Fruit fly (Drosophila melanogaster) whole organism, prepupa: Measurements from ENCODE around the gene CG12362.

ENCODE experiments used
- Blimp-1 ChIP-seq: fragments of 200-800 bp; sonication (Bioruptor generic); optimal IDR thresholded peaks from 3 replicates; lab custom pipeline; 2017; ENCODE audit warnings: missing biosample characterization, missing genetic modification characterization, mild to moderate bottlenecking, moderate library complexity, missing genetic modification reagents
- CG10631 ChIP-seq: fragments of 200-800 bp; sonication (Bioruptor generic); optimal IDR thresholded peaks from 2 replicates; lab custom pipeline; 2016; ENCODE audit warnings: missing biosample characterization, missing genetic modification characterization
- CG10669 ChIP-seq: fragments of 200-800 bp; sonication (Bioruptor generic); optimal IDR thresholded peaks from 3 replicates; lab custom pipeline; 2018; ENCODE audit warnings: missing biosample characterization, mild to moderate bottlenecking, missing genetic modification characterization, moderate library complexity
- CG15336 ChIP-seq: fragments of 200-800 bp; sonication (Bioruptor generic); IDR thresholded peaks from 2 replicates; pipeline ENCODE4 v1.3.6; 2022; ENCODE audit warnings: missing biosample characterization, missing genetic modification characterization
- CG1621 ChIP-seq: fragments of 200-800 bp; sonication (Bioruptor generic); optimal IDR thresholded peaks from 3 replicates; lab custom pipeline; 2018; ENCODE audit warnings: missing biosample characterization, mild to moderate bottlenecking, missing genetic modification characterization
- CG16779 ChIP-seq: fragments of 200-800 bp; sonication (Bioruptor generic); optimal IDR thresholded peaks from 3 replicates; lab custom pipeline; 2017; ENCODE audit warnings: missing biosample characterization, mild to moderate bottlenecking, missing genetic modification characterization
- CG3032 ChIP-seq: fragments of 200-800 bp; optimal IDR thresholded peaks from 2 replicates; lab custom pipeline; 2019; ENCODE audit warnings: missing biosample characterization, mild to moderate bottlenecking, missing genetic modification characterization, moderate library complexity
- CG31627 ChIP-seq: fragments of 200-800 bp; sonication (Bioruptor generic); optimal IDR thresholded peaks from 3 replicates; lab custom pipeline; 2016; ENCODE audit warnings: missing biosample characterization, missing genetic modification characterization
- CG32006 ChIP-seq: fragments of 200-800 bp; sonication (Bioruptor generic); optimal IDR thresholded peaks from 3 replicates; lab custom pipeline; 2017; ENCODE audit warnings: missing biosample characterization, mild to moderate bottlenecking, missing genetic modification characterization
- CG3919 ChIP-seq: fragments of 200-800 bp; sonication (Bioruptor generic); optimal IDR thresholded peaks from 3 replicates; lab custom pipeline; 2016; ENCODE audit warnings: missing biosample characterization, missing genetic modification characterization
- CG6163 ChIP-seq: fragments of 200-800 bp; sonication (Bioruptor generic); IDR thresholded peaks from 3 replicates; pipeline ENCODE4 v1.3.6; 2022; ENCODE audit warnings: missing biosample characterization, missing genetic modification characterization
- CG6276 ChIP-seq: fragments of 200-800 bp; sonication (Bioruptor generic); optimal IDR thresholded peaks from 2 replicates; lab custom pipeline; 2017; ENCODE audit warnings: missing biosample characterization, mild to moderate bottlenecking, missing genetic modification characterization
- CG6792 ChIP-seq: fragments of 200-800 bp; sonication (Bioruptor generic); optimal IDR thresholded peaks from 3 replicates; lab custom pipeline; 2016; ENCODE audit warnings: missing biosample characterization, missing genetic modification characterization
- CG6808 ChIP-seq: fragments of 200-800 bp; sonication (Bioruptor generic); optimal IDR thresholded peaks from 3 replicates; lab custom pipeline; 2017; ENCODE audit warnings: missing biosample characterization, missing genetic modification characterization, mild to moderate bottlenecking, moderate library complexity, missing genetic modification reagents
- CG7368 ChIP-seq: fragments of 200-800 bp; sonication (Bioruptor generic); optimal IDR thresholded peaks from 3 replicates; lab custom pipeline; 2016; ENCODE audit warnings: missing biosample characterization, missing genetic modification characterization
- CG8119 ChIP-seq: fragments of 200-800 bp; sonication (Bioruptor generic); IDR thresholded peaks from 3 replicates; pipeline ENCODE4 v1.3.6; 2022; ENCODE audit warnings: missing biosample characterization, missing genetic modification characterization
- CG8319 ChIP-seq: fragments of 200-800 bp; sonication (Bioruptor generic); optimal IDR thresholded peaks from 3 replicates; lab custom pipeline; 2016; ENCODE audit warnings: missing biosample characterization, missing genetic modification characterization
- CG8632 ChIP-seq: fragments of 200-800 bp; sonication (Bioruptor generic); optimal IDR thresholded peaks from 3 replicates; lab custom pipeline; 2016; ENCODE audit warnings: missing biosample characterization, missing genetic modification characterization
- CG9139 ChIP-seq: fragments of 200-800 bp; sonication (Bioruptor generic); optimal IDR thresholded peaks from 3 replicates; lab custom pipeline; 2017; ENCODE audit warnings: missing biosample characterization, mild to moderate bottlenecking, missing genetic modification characterization
- Eip75B ChIP-seq: fragments of 200-800 bp; sonication (Bioruptor generic); optimal IDR thresholded peaks from 3 replicates; lab custom pipeline; 2016; ENCODE audit warnings: missing biosample characterization, missing genetic modification characterization
- Eip78C ChIP-seq: fragments of 200-800 bp; sonication (Bioruptor generic); peaks from one replicate; lab custom pipeline; 2016; ENCODE audit warnings: missing biosample characterization, missing genetic modification characterization
- Ets96B ChIP-seq: fragments of 200-800 bp; optimal IDR thresholded peaks from 2 replicates; lab custom pipeline; 2019; ENCODE audit warnings: missing biosample characterization, mild to moderate bottlenecking, missing genetic modification characterization, moderate library complexity
- Gug ChIP-seq: fragments of 200-800 bp; sonication (Bioruptor generic); IDR thresholded peaks from 2 replicates; pipeline ENCODE4 v1.3.6; 2022; ENCODE audit warnings: missing biosample characterization, missing genetic modification characterization
- Hr38 ChIP-seq: sonication (Bioruptor generic); optimal IDR thresholded peaks from 2 replicates; lab custom pipeline; 2016; ENCODE audit warnings: missing biosample characterization, missing genetic modification characterization
- Hr39 ChIP-seq: fragments of 200-800 bp; sonication (Bioruptor generic); optimal IDR thresholded peaks from 2 replicates; lab custom pipeline; 2016; ENCODE audit warnings: missing biosample characterization, missing genetic modification characterization
- Hr4 ChIP-seq: fragments of 200-800 bp; sonication (Bioruptor generic); optimal IDR thresholded peaks from 3 replicates; lab custom pipeline; 2016; ENCODE audit warnings: missing biosample characterization, missing genetic modification characterization
- Lpt ChIP-seq: fragments of 200-800 bp; sonication (Bioruptor generic); optimal IDR thresholded peaks from 3 replicates; lab custom pipeline; 2016; ENCODE audit warnings: missing biosample characterization, missing genetic modification characterization
- OdsH ChIP-seq: fragments of 200-800 bp; sonication (Bioruptor generic); optimal IDR thresholded peaks from 3 replicates; lab custom pipeline; 2016; ENCODE audit warnings: missing biosample characterization, missing genetic modification characterization
- Smox ChIP-seq: fragments of 200-800 bp; sonication (Bioruptor generic); optimal IDR thresholded peaks from 3 replicates; lab custom pipeline; 2016; ENCODE audit warnings: missing biosample characterization, missing genetic modification characterization
- Sox102F ChIP-seq: fragments of 200-800 bp; sonication (Bioruptor generic); optimal IDR thresholded peaks from 2 replicates; lab custom pipeline; 2016; ENCODE audit warnings: missing biosample characterization, mild to moderate bottlenecking, missing genetic modification characterization
- Sox14 ChIP-seq: fragments of 200-800 bp; sonication (Bioruptor generic); optimal IDR thresholded peaks from 3 replicates; lab custom pipeline; 2016; ENCODE audit warnings: missing biosample characterization, missing genetic modification characterization
- Sox15 ChIP-seq: fragments of 200-800 bp; sonication (Bioruptor generic); optimal IDR thresholded peaks from 3 replicates; lab custom pipeline; 2016; ENCODE audit warnings: missing biosample characterization, missing genetic modification characterization
- achi ChIP-seq: fragments of 200-800 bp; sonication (Bioruptor generic); optimal IDR thresholded peaks from 3 replicates; lab custom pipeline; 2016; ENCODE audit warnings: missing biosample characterization, missing genetic modification characterization
- acj6 ChIP-seq: fragments of 200-800 bp; sonication (Bioruptor generic); optimal IDR thresholded peaks from 3 replicates; lab custom pipeline; 2016; ENCODE audit warnings: missing biosample characterization, missing genetic modification characterization
- cyc ChIP-seq: fragments of 200-800 bp; sonication (Bioruptor generic); optimal IDR thresholded peaks from 3 replicates; lab custom pipeline; 2016; ENCODE audit warnings: missing biosample characterization, missing genetic modification characterization
- dac ChIP-seq: fragments of 200-800 bp; sonication (Bioruptor generic); optimal IDR thresholded peaks from 2 replicates; lab custom pipeline; 2017; ENCODE audit warnings: missing biosample characterization, mild to moderate bottlenecking, missing genetic modification characterization
- dsx ChIP-seq: fragments of 200-800 bp; optimal IDR thresholded peaks from 3 replicates; lab custom pipeline; 2019; ENCODE audit warnings: missing biosample characterization, mild to moderate bottlenecking, missing genetic modification characterization, moderate library complexity; ENCODE audit not compliant: poor library complexity, severe bottlenecking
- eg ChIP-seq: fragments of 200-800 bp; sonication (Bioruptor generic); IDR thresholded peaks from 3 replicates; pipeline ENCODE4 v1.3.6; 2022; ENCODE audit warnings: missing biosample characterization, missing genetic modification characterization
- esn ChIP-seq: fragments of 200-800 bp; sonication (Bioruptor generic); optimal IDR thresholded peaks from 2 replicates; lab custom pipeline; 2016; ENCODE audit warnings: missing biosample characterization, mild to moderate bottlenecking, missing genetic modification characterization, moderate library complexity
- fd59A ChIP-seq: fragments of 200-800 bp; sonication (Bioruptor generic); optimal IDR thresholded peaks from 2 replicates; lab custom pipeline; 2017; ENCODE audit warnings: missing biosample characterization, mild to moderate bottlenecking, missing genetic modification characterization, missing genetic modification reagents
- fd85E ChIP-seq: fragments of 200-800 bp; sonication (Bioruptor generic); optimal IDR thresholded peaks from 3 replicates; lab custom pipeline; 2016; ENCODE audit warnings: missing biosample characterization, missing genetic modification characterization
- fkh ChIP-seq: fragments of 200-800 bp; sonication (Bioruptor generic); optimal IDR thresholded peaks from 3 replicates; lab custom pipeline; 2017; ENCODE audit warnings: missing biosample characterization, mild to moderate bottlenecking, missing genetic modification characterization, moderate library complexity
- lz ChIP-seq: fragments of 200-800 bp; sonication (Bioruptor generic); optimal IDR thresholded peaks from 3 replicates; lab custom pipeline; 2016; ENCODE audit warnings: missing biosample characterization, missing genetic modification characterization
- pdm3 ChIP-seq: fragments of 200-800 bp; sonication (Bioruptor generic); optimal IDR thresholded peaks from 3 replicates; lab custom pipeline; 2016; ENCODE audit warnings: missing biosample characterization, missing genetic modification characterization
- salr ChIP-seq, 2 experiments: fragments of 200-800 bp; sonication (Bioruptor generic); optimal IDR thresholded peaks; 3 replicates each; lab custom pipeline; 2016 to 2018; ENCODE audit warnings: missing biosample characterization in 2 of 2, missing genetic modification characterization in 2 of 2, mild to moderate bottlenecking in 1 of 2
- spab ChIP-seq: fragments of 200-800 bp; sonication (Bioruptor generic); optimal IDR thresholded peaks from 2 replicates; lab custom pipeline; 2017; ENCODE audit warnings: missing biosample characterization, mild to moderate bottlenecking, missing genetic modification characterization, missing genetic modification reagents
- ss ChIP-seq, 2 experiments: fragments of 200-800 bp; sonication (Bioruptor generic); optimal IDR thresholded peaks; 2 replicates in 1 of 2; 3 replicates in 1 of 2; lab custom pipeline; 2017 to 2018; ENCODE audit warnings: mild to moderate bottlenecking in 2 of 2, missing biosample characterization in 2 of 2, missing genetic modification characterization in 2 of 2, moderate library complexity in 1 of 2
- svp ChIP-seq: fragments of 200-800 bp; sonication (Bioruptor generic); peaks from one replicate; lab custom pipeline; 2016; ENCODE audit warnings: missing biosample characterization, missing genetic modification characterization

CG12362 gene

dm6 chr3L:10407743-10408142, 4.9 kb upstream of the CG12362 start (continued):
- TF ChIP-seq dac (no peak), Lpt (GFP tag; lab: Kevin White, UChicago) (no peak), CG6276 (GFP tag; lab: Kevin White, UChicago) (peak; percentile 8), CG8119 (peak; percentile 61; the same call in 2 of the 3 replicates), CG6163 (GFP tag; lab: Robert Waterston, UW) (no peak), CG6808 (GFP tag; lab: Kevin White, UChicago) (no peak), CG6792 (GFP tag; lab: Kevin White, UChicago) (no peak), CG16779 (tag; lab: Kevin White, UChicago) (no peak), svp (GFP tag; lab: Kevin White, UChicago) (no peak), Eip75B (GFP tag; lab: Kevin White, UChicago) (no peak), CG1621 (tag; lab: Kevin White, UChicago) (no peak)

dm6 chr3L:10409511-10409910, 3.1 kb upstream of the CG12362 start:
- TF ChIP-seq CG10669 (GFP tag; lab: Kevin White, UChicago) (no peak), fd59A (no peak), achi (GFP tag; lab: Kevin White, UChicago) (no peak), Hr39 (no peak), CG15336 (no peak), ss (GFP tag; optimal IDR thresholded peaks at IDR 0.05; lab: Kevin White, UChicago) (no peak), salr (GFP tag; optimal IDR thresholded peaks at IDR 0.05; lab: Kevin White, UChicago) (no peak), Sox14 (GFP tag; lab: Kevin White, UChicago) (no peak), acj6 (GFP tag; lab: Kevin White, UChicago) (no peak), CG3032 (no peak), Eip78C (GFP tag; lab: Kevin White, UChicago) (no peak), CG10631 (GFP tag; lab: Kevin White, UChicago) (no peak), fkh (GFP tag; lab: Kevin White, UChicago) (no peak), cyc (no peak), OdsH (no peak), svp (GFP tag; lab: Kevin White, UChicago) (no peak), lz (GFP tag; lab: Kevin White, UChicago) (no peak), fd85E (GFP tag; lab: Kevin White, UChicago) (no peak), Hr4 (GFP tag; lab: Kevin White, UChicago) (no peak), CG9139 (no peak)

- TF ChIP-seq Blimp-1 (no peak), Eip75B (GFP tag; lab: Kevin White, UChicago) (no peak), Gug (GFP tag; lab: Robert Waterston, UW) (no peak), acj6 (GFP tag; lab: Kevin White, UChicago) (peak; percentile 16), CG8119 (0 out of 3 replicates have a peak, but pooled peaks have one; percentile 30), salr (GFP tag; optimal IDR thresholded peaks at IDR 0.05; lab: Kevin White, UChicago) (no peak), pdm3 (GFP tag; lab: Kevin White, UChicago) (no peak), CG7368 (GFP tag; lab: Kevin White, UChicago) (no peak), CG10631 (GFP tag; lab: Kevin White, UChicago) (peak; percentile 33), CG3919 (no peak), Hr39 (no peak), CG8632 (GFP tag; lab: Kevin White, UChicago) (no peak), dac (no peak), Sox102F (GFP tag; lab: Kevin White, UChicago) (peak; percentile 3), OdsH (peak; percentile 40), spab (GFP tag; lab: Kevin White, UChicago) (peak; percentile 30), Eip78C (GFP tag; lab: Kevin White, UChicago) (peak; percentile 83), Sox15 (GFP tag; lab: Kevin White, UChicago) (no peak), Ets96B (peak; percentile 53), Smox (GFP tag; lab: Kevin White, UChicago) (peak; percentile 22), CG3032 (peak; percentile 56), CG31627 (GFP tag; lab: Kevin White, UChicago) (no peak), CG32006 (GFP tag; lab: Kevin White, UChicago) (no peak), eg (no peak), Hr38 (no peak), CG8319 (peak; percentile 27), CG6276 (GFP tag; lab: Kevin White, UChicago) (no peak), svp (GFP tag; lab: Kevin White, UChicago) (peak; percentile 69), achi (GFP tag; lab: Kevin White, UChicago) (peak; percentile 29), dsx (GFP tag; lab: Kevin White, UChicago) (peak; percentile 40), esn (GFP tag; lab: Kevin White, UChicago) (peak; percentile 45)
These were observed 1.0 kb upstream of the CG12362 start for dm6 chr3L:10411611-10412010.
